Fruit fly (Drosophila melanogaster) whole organism, embryonic: ENCODE data around the gene CG31792.

Experiments used
- Asciz ChIP-seq: fragments of 200-800 bp; sonication (Bioruptor generic); optimal IDR thresholded peaks from 2 replicates; lab custom pipeline; 2017; ENCODE audit warnings: missing biosample characterization, mild to moderate bottlenecking, missing genetic modification characterization, missing genetic modification reagents
- Awh ChIP-seq: fragments of 200-800 bp; sonication (Bioruptor generic); IDR thresholded peaks from 2 replicates; pipeline ENCODE4, ENCODE4 v1.3.6; 2022; ENCODE audit warnings: missing biosample characterization, missing genetic modification characterization
- CG11398 ChIP-seq: fragments of 200-800 bp; sonication (Bioruptor generic); optimal IDR thresholded peaks from 2 replicates; lab custom pipeline; 2016; ENCODE audit warnings: missing biosample characterization, missing genetic modification characterization
- CG14014 ChIP-seq: fragments of 200-800 bp; sonication (Bioruptor generic); IDR thresholded peaks from 2 replicates; pipeline ENCODE4 v1.3.6; 2022; ENCODE audit warnings: missing biosample characterization, missing genetic modification characterization
- CG1602 ChIP-seq: fragments of 200-800 bp; sonication (Bioruptor generic); optimal IDR thresholded peaks from 3 replicates; lab custom pipeline; 2016; ENCODE audit warnings: missing biosample characterization, missing genetic modification characterization
- CG16815 ChIP-seq: fragments of 200-800 bp; sonication (Bioruptor generic); optimal IDR thresholded peaks from 3 replicates; lab custom pipeline; 2017; ENCODE audit warnings: missing biosample characterization, mild to moderate bottlenecking, missing genetic modification characterization
- CG17359 ChIP-seq: fragments of 200-800 bp; sonication (Bioruptor generic); optimal IDR thresholded peaks from 3 replicates; lab custom pipeline; 2018; ENCODE audit warnings: missing biosample characterization, mild to moderate bottlenecking, missing genetic modification characterization, moderate library complexity
- CG17612 ChIP-seq: fragments of 200-800 bp; sonication (Bioruptor generic); IDR thresholded peaks from 2 replicates; pipeline ENCODE4 v1.3.6; 2022; ENCODE audit warnings: missing biosample characterization, missing genetic modification characterization
- CG1832 ChIP-seq: fragments of 200-800 bp; sonication (Bioruptor generic); optimal IDR thresholded peaks from 2 replicates; lab custom pipeline; 2017; ENCODE audit warnings: missing biosample characterization, mild to moderate bottlenecking, missing genetic modification characterization, inconsistent platforms
- CG18476 ChIP-seq: fragments of 200-800 bp; sonication (Bioruptor generic); optimal IDR thresholded peaks from 2 replicates; lab custom pipeline; 2016; ENCODE audit warnings: missing biosample characterization, mild to moderate bottlenecking, missing genetic modification characterization
- CG18599 ChIP-seq: fragments of 200-800 bp; sonication (Bioruptor generic); optimal IDR thresholded peaks from 3 replicates; lab custom pipeline; 2017; ENCODE audit warnings: missing biosample characterization, missing genetic modification characterization, mild to moderate bottlenecking, moderate library complexity, missing genetic modification reagents
- CG2678 ChIP-seq: fragments of 200-800 bp; sonication (Bioruptor generic); optimal IDR thresholded peaks from 3 replicates; lab custom pipeline; 2019; ENCODE audit warnings: missing biosample characterization, mild to moderate bottlenecking, missing genetic modification characterization, moderate library complexity
- CG2712 ChIP-seq: fragments of 200-800 bp; optimal IDR thresholded peaks from 3 replicates; lab custom pipeline; 2019; ENCODE audit warnings: missing biosample characterization, mild to moderate bottlenecking, missing genetic modification characterization, moderate library complexity
- CG43689 ChIP-seq: fragments of 200-800 bp; sonication (Bioruptor generic); IDR thresholded peaks from 2 replicates; pipeline ENCODE4 v1.3.6; 2022; ENCODE audit warnings: missing biosample characterization, missing genetic modification characterization
- CG5245 ChIP-seq: fragments of 200-800 bp; sonication (Bioruptor generic); optimal IDR thresholded peaks from 3 replicates; lab custom pipeline; 2016; ENCODE audit warnings: missing biosample characterization, missing genetic modification characterization
- CG6175 ChIP-seq: fragments of 200-800 bp; sonication (Bioruptor generic); IDR thresholded peaks from 3 replicates; pipeline ENCODE4 v1.3.6; 2022; ENCODE audit warnings: missing biosample characterization, missing genetic modification characterization
- CG7357 ChIP-seq: fragments of 200-800 bp; sonication (Bioruptor generic); IDR thresholded peaks from 3 replicates; pipeline ENCODE4 v1.3.6; 2022; ENCODE audit warnings: missing biosample characterization, missing genetic modification characterization
- CG7928 ChIP-seq: fragments of 200-800 bp; sonication (Bioruptor generic); optimal IDR thresholded peaks from 2 replicates; lab custom pipeline; 2017; ENCODE audit warnings: missing biosample characterization, mild to moderate bottlenecking, missing genetic modification characterization
- CG8388 ChIP-seq: fragments of 200-800 bp; sonication (Bioruptor generic); optimal IDR thresholded peaks from 2 replicates; lab custom pipeline; 2019; ENCODE audit warnings: missing biosample characterization, mild to moderate bottlenecking, missing genetic modification characterization, moderate library complexity
- CG8478 ChIP-seq: fragments of >200 bp; optimal IDR thresholded peaks from 2 replicates; lab custom pipeline; 2018
- Chrac-16 ChIP-seq: fragments of 200-800 bp; sonication (Bioruptor generic); optimal IDR thresholded peaks from 3 replicates; lab custom pipeline; 2016; ENCODE audit warnings: missing biosample characterization, missing genetic modification characterization
- E2f1 ChIP-seq: fragments of 200-800 bp; sonication (Bioruptor generic); IDR thresholded peaks from 2 replicates; pipeline ENCODE4 v1.3.6; 2022; ENCODE audit warnings: missing biosample characterization, missing genetic modification characterization
- H15 ChIP-seq: fragments of 200-800 bp; sonication (Bioruptor generic); IDR thresholded peaks from 3 replicates; pipeline ENCODE4 v1.3.6; 2022; ENCODE audit warnings: missing biosample characterization, missing genetic modification characterization
- HLH4C ChIP-seq: fragments of 200-800 bp; sonication (Bioruptor generic); IDR thresholded peaks from 3 replicates; pipeline ENCODE4 v1.3.6; 2022; ENCODE audit warnings: missing biosample characterization, missing genetic modification characterization; ENCODE audit not compliant: partially characterized antibody
- HLH54F ChIP-seq: fragments of 200-800 bp; sonication (Bioruptor generic); optimal IDR thresholded peaks from 3 replicates; lab custom pipeline; 2016; ENCODE audit warnings: missing biosample characterization, missing genetic modification characterization
- Mad ChIP-seq: fragments of 200-800 bp; sonication (Bioruptor generic); optimal IDR thresholded peaks from 2 replicates; lab custom pipeline; 2016; ENCODE audit warnings: missing biosample characterization, missing genetic modification characterization
- Scr ChIP-seq: fragments of 200-800 bp; sonication (Bioruptor generic); IDR thresholded peaks from 2 replicates; pipeline ENCODE4 v1.3.6; 2022; ENCODE audit warnings: missing biosample characterization, missing genetic modification characterization; ENCODE audit not compliant: partially characterized antibody
- Six4 ChIP-seq: fragments of 200-800 bp; sonication (Bioruptor generic); optimal IDR thresholded peaks from 2 replicates; lab custom pipeline; 2016; ENCODE audit warnings: missing biosample characterization, missing genetic modification characterization
- amos ChIP-seq: fragments of 200-800 bp; sonication (Bioruptor generic); IDR thresholded peaks from 2 replicates; pipeline ENCODE4 v1.3.6; 2022; ENCODE audit warnings: missing biosample characterization, missing genetic modification characterization; ENCODE audit not compliant: partially characterized antibody
- aop ChIP-seq: fragments of 200-800 bp; sonication (Bioruptor generic); IDR thresholded peaks from 2 replicates; pipeline ENCODE4 v1.3.6; 2022; ENCODE audit warnings: missing biosample characterization, missing genetic modification characterization
- ash1 ChIP-seq: fragments of 200-800 bp; sonication (Bioruptor generic); optimal IDR thresholded peaks from 2 replicates; lab custom pipeline; 2018; ENCODE audit warnings: missing biosample characterization, mild to moderate bottlenecking, missing genetic modification characterization
- bbx ChIP-seq: fragments of 200-800 bp; sonication (Bioruptor generic); IDR thresholded peaks from 2 replicates; pipeline ENCODE4 v1.3.6; 2022; ENCODE audit warnings: missing biosample characterization, missing genetic modification characterization; ENCODE audit not compliant: partially characterized antibody
- br ChIP-seq: fragments of >200 bp; optimal IDR thresholded peaks from 2 replicates; lab custom pipeline; 2017
- esg ChIP-seq: fragments of 200-800 bp; sonication (Bioruptor generic); conservative IDR thresholded peaks from 2 replicates; pipeline ENCODE4 v1.3.6; 2022; ENCODE audit warnings: missing biosample characterization, missing genetic modification characterization
- eyg ChIP-seq: fragments of 200-800 bp; sonication (Bioruptor generic); optimal IDR thresholded peaks from 3 replicates; lab custom pipeline; 2016; ENCODE audit warnings: missing biosample characterization, missing genetic modification characterization
- ftz-f1 ChIP-seq: fragments of 200-800 bp; sonication (Bioruptor generic); optimal IDR thresholded peaks from 2 replicates; lab custom pipeline; 2016; ENCODE audit warnings: missing biosample characterization, missing genetic modification characterization
- gem ChIP-seq: fragments of 200-800 bp; sonication (Bioruptor generic); optimal IDR thresholded peaks from 2 replicates; lab custom pipeline; 2019; ENCODE audit warnings: missing biosample characterization, mild to moderate bottlenecking, missing genetic modification characterization, moderate library complexity
- jing ChIP-seq: fragments of 200-800 bp; sonication (Bioruptor generic); optimal IDR thresholded peaks from 2 replicates; lab custom pipeline; 2018; ENCODE audit warnings: missing biosample characterization, mild to moderate bottlenecking, missing genetic modification characterization
- knrl ChIP-seq: fragments of 200-800 bp; sonication (Bioruptor generic); IDR thresholded peaks from 3 replicates; pipeline ENCODE4 v1.3.6; 2022; ENCODE audit warnings: missing biosample characterization, missing genetic modification characterization; ENCODE audit not compliant: partially characterized antibody
- lbe ChIP-seq: fragments of 200-800 bp; sonication (Bioruptor generic); optimal IDR thresholded peaks from 2 replicates; lab custom pipeline; 2016; ENCODE audit warnings: missing biosample characterization, mild to moderate bottlenecking, missing genetic modification characterization
- maf-S ChIP-seq: fragments of 200-800 bp; sonication (Bioruptor generic); optimal IDR thresholded peaks from 2 replicates; lab custom pipeline; 2016; ENCODE audit warnings: missing biosample characterization, missing genetic modification characterization
- nerfin-2 ChIP-seq: fragments of 200-800 bp; sonication (Bioruptor generic); IDR thresholded peaks from 2 replicates; pipeline ENCODE4 v1.3.6; 2022; ENCODE audit warnings: missing biosample characterization, missing genetic modification characterization; ENCODE audit not compliant: partially characterized antibody
- org-1 ChIP-seq: fragments of 200-800 bp; sonication (Bioruptor generic); optimal IDR thresholded peaks from 2 replicates; lab custom pipeline; 2017; ENCODE audit warnings: missing biosample characterization, missing genetic modification characterization
- pum ChIP-seq: fragments of 200-800 bp; sonication (Bioruptor generic); optimal IDR thresholded peaks from 2 replicates; lab custom pipeline; 2016; ENCODE audit warnings: missing biosample characterization, missing genetic modification characterization
- rib ChIP-seq: fragments of 200-800 bp; sonication (Bioruptor generic); IDR thresholded peaks from 2 replicates; pipeline ENCODE4 v1.3.6; 2022; ENCODE audit warnings: missing biosample characterization, missing genetic modification characterization
- salm ChIP-seq: fragments of 200-800 bp; sonication (Bioruptor generic); optimal IDR thresholded peaks from 2 replicates; lab custom pipeline; 2018; ENCODE audit warnings: missing biosample characterization, mild to moderate bottlenecking, missing genetic modification characterization
- slbo ChIP-seq: fragments of 200-800 bp; sonication (Bioruptor generic); IDR thresholded peaks from 2 replicates; pipeline ENCODE4 v1.3.6; 2022; ENCODE audit warnings: missing biosample characterization, missing genetic modification characterization
- slou ChIP-seq: fragments of 200-800 bp; sonication (Bioruptor generic); optimal IDR thresholded peaks from 3 replicates; lab custom pipeline; 2016; ENCODE audit warnings: missing biosample characterization, missing genetic modification characterization
- sqz ChIP-seq: fragments of 200-800 bp; sonication (Bioruptor generic); optimal IDR thresholded peaks from 3 replicates; lab custom pipeline; 2018; ENCODE audit warnings: missing biosample characterization, mild to moderate bottlenecking, missing genetic modification characterization
- stwl ChIP-seq: fragments of 200-800 bp; sonication (Bioruptor generic); optimal IDR thresholded peaks from 3 replicates; lab custom pipeline; 2018; ENCODE audit warnings: missing biosample characterization, mild to moderate bottlenecking, missing genetic modification characterization, moderate library complexity
- tin ChIP-seq: fragments of 200-800 bp; sonication (Bioruptor generic); optimal IDR thresholded peaks from 3 replicates; lab custom pipeline; 2016; ENCODE audit warnings: missing biosample characterization, missing genetic modification characterization
- yki ChIP-seq: fragments of >200 bp; optimal IDR thresholded peaks from 3 replicates; lab custom pipeline; 2018
- zf30C ChIP-seq: fragments of 200-800 bp; sonication (Bioruptor generic); optimal IDR thresholded peaks from 3 replicates; lab custom pipeline; 2018; ENCODE audit warnings: missing biosample characterization, mild to moderate bottlenecking, missing genetic modification characterization

The CG31792 gene

DNA sequence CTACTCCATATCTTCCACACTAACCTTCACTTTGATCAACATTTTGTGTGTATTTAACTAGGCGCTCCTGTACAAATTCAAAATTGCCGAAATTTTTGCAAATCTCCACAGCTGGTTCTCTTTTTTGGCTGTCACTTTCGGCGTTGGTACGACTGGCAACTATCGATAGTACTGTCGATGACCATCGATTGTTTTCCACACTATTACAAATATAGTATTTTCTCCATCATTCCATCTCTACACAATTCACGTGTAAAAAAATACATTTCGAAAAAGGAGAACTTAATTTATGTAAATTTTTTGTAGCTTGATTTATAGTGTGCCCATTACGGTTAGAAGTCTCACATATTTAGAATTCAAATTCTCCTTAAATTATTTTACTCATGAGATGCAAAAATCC is 45.6 kb upstream of the CG31792 start, which contains the start of gene Nedd8 (continued):
- peak; percentile 78 for TF ChIP-seq HLH4C (GFP tag; lab: Robert Waterston, UW)
- peak; percentile 42; the same call in 1 of the 2 replicates for TF ChIP-seq slbo
- no peak for TF ChIP-seq CG11398 (GFP tag; lab: Kevin White, UChicago)
- TF ChIP-seq Six4 (GFP tag; lab: Kevin White, UChicago) = no peak
- TF ChIP-seq Asciz (GFP tag; lab: Kevin White, UChicago) = no peak
- no peak for TF ChIP-seq CG18476 (GFP tag; lab: Kevin White, UChicago)
- peak; percentile 91 for TF ChIP-seq bbx
- TF ChIP-seq pum = no peak
- peak; percentile 66 for TF ChIP-seq nerfin-2 (GFP tag; lab: Robert Waterston, UW)
- no peak for TF ChIP-seq CG6175
- TF ChIP-seq tin (GFP tag; lab: Kevin White, UChicago) = no peak
- TF ChIP-seq zf30C = no peak
- no peak for TF ChIP-seq lbe
- TF ChIP-seq salm = no peak
- no peak for TF ChIP-seq eyg (GFP tag; lab: Kevin White, UChicago)
- no peak for TF ChIP-seq Mad
- TF ChIP-seq CG2712 (tag; lab: Kevin White, UChicago) = peak; percentile 36
- peak; percentile 86 for TF ChIP-seq knrl (GFP tag; lab: Robert Waterston, UW)
- no peak for TF ChIP-seq CG8478
- no peak for TF ChIP-seq br (lab: Kevin White, UChicago)
- no peak for TF ChIP-seq CG17359
- TF ChIP-seq yki (lab: Kevin White, UChicago) = no peak
- no peak for TF ChIP-seq org-1 (GFP tag; lab: Kevin White, UChicago)
- no peak for TF ChIP-seq CG7928 (GFP tag; lab: Kevin White, UChicago)
- TF ChIP-seq gem (tag; lab: Kevin White, UChicago) = no peak
- no peak for TF ChIP-seq Chrac-16 (GFP tag; lab: Kevin White, UChicago)
- TF ChIP-seq Scr (GFP tag; lab: Robert Waterston, UW) = peak; percentile 86
- TF ChIP-seq ash1 (GFP tag; lab: Kevin White, UChicago) = no peak
- no peak for TF ChIP-seq CG7357
- TF ChIP-seq H15 (GFP tag; lab: Robert Waterston, UW) = no peak
- TF ChIP-seq maf-S = no peak
- no peak for TF ChIP-seq CG5245
- TF ChIP-seq E2f1 (GFP tag; lab: Robert Waterston, UW) = no peak
- TF ChIP-seq jing = no peak
- TF ChIP-seq CG16815 (GFP tag; lab: Kevin White, UChicago) = no peak
- TF ChIP-seq esg (GFP tag; lab: Robert Waterston, UW) = no peak
- TF ChIP-seq CG18599 (GFP tag; lab: Kevin White, UChicago) = no peak

DNA sequence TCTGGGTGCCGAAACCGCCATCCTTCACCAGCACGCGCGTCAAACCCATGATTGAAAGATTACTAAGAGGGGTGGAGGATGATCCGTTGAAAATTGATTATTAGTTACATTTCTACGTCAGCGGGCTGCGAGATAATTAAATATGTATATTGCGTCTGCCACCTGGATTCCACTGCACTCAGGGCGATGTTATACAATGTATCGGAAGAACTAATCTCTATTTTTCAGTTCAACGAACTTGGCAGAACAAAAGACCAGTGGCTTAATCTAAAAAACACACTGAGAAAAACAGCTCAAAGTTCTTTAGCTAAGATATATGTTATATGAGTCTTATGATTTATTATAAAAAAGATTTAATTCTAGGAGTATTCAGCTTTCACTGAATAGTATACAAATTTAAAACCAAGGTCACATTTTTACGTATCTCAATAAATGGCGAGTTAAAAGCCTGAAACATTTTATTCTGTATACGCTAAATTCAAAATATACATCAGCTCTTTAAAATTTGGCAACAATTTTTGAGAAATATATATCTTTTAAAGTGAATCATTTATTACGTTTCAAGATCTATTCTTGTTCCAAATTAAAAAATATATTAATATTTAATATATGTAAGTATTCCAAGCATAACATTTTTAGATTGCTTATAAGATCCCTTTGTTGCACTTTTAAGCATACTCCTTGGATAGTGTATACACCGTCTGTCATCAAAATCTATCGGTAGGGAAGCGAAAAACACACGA is 43.6 kb upstream of the CG31792 start:
- TF ChIP-seq sqz = no peak
- TF ChIP-seq CG18476 (GFP tag; lab: Kevin White, UChicago) = no peak
- peak; percentile 43 for TF ChIP-seq CG18599 (GFP tag; lab: Kevin White, UChicago)
- TF ChIP-seq CG14014 (GFP tag; lab: Robert Waterston, UW) = peak; percentile 39; the same call in 1 of the 2 replicates
- no peak for TF ChIP-seq HLH54F (GFP tag; lab: Kevin White, UChicago)
- no peak for TF ChIP-seq aop
- TF ChIP-seq CG1832 (GFP tag; lab: Kevin White, UChicago) = no peak
- peak; percentile 10 for TF ChIP-seq CG1602 (GFP tag; lab: Kevin White, UChicago)
- no peak for TF ChIP-seq ftz-f1
- 0 out of 2 replicates have a peak, but pooled peaks have one; percentile 4 for TF ChIP-seq rib (GFP tag; lab: Robert Waterston, UW)
- TF ChIP-seq Awh = no peak
- peak; percentile 34 for TF ChIP-seq CG2712 (tag; lab: Kevin White, UChicago)
- TF ChIP-seq CG8388 = peak; percentile 22
- TF ChIP-seq stwl (tag; lab: Kevin White, UChicago) = no peak
- TF ChIP-seq amos (GFP tag; lab: Robert Waterston, UW) = no peak
- TF ChIP-seq slou (GFP tag; lab: Kevin White, UChicago) = no peak
- TF ChIP-seq CG17612 (GFP tag; lab: Robert Waterston, UW) = no peak
- TF ChIP-seq CG2678 (tag; lab: Kevin White, UChicago) = peak; percentile 73
- no peak for TF ChIP-seq CG43689
